Fruit fly (Drosophila melanogaster) whole organism, wandering third instar larva: Measurements from ENCODE around the gene Pop5.

Experiments
- Abd-B ChIP-seq: fragments of >200 bp; optimal IDR thresholded peaks from 2 replicates; lab custom pipeline; 2017; ENCODE audit warnings: missing biosample characterization, missing genetic modification characterization
- CG32264 ChIP-seq: fragments of 200-800 bp; sonication (Bioruptor generic); optimal IDR thresholded peaks from 2 replicates; lab custom pipeline; 2016; ENCODE audit warnings: missing biosample characterization, missing genetic modification characterization
- CrebA ChIP-seq: fragments of 200-800 bp; sonication (Bioruptor generic); optimal IDR thresholded peaks from 2 replicates; lab custom pipeline; 2016; ENCODE audit warnings: missing biosample characterization, mild to moderate bottlenecking, missing genetic modification characterization, borderline replicate concordance
- Dfd ChIP-seq: fragments of >200 bp; optimal IDR thresholded peaks from 2 replicates; lab custom pipeline; 2017; ENCODE audit warnings: missing biosample characterization, missing genetic modification characterization
- Dif ChIP-seq: fragments of 200-275, 200-300 bp; sonication (Bioruptor generic); optimal IDR thresholded peaks from 2 replicates; lab custom pipeline; 2018; ENCODE audit warnings: missing biosample characterization, missing genetic modification characterization; ENCODE audit not compliant: partially characterized antibody
- GATAd ChIP-seq: sonication (Bioruptor generic); optimal IDR thresholded peaks from 2 replicates; lab custom pipeline; 2016; ENCODE audit warnings: missing biosample characterization, missing genetic modification characterization
- HLH106 ChIP-seq: fragments of 200-800 bp; optimal IDR thresholded peaks from 3 replicates; lab custom pipeline; 2019; ENCODE audit warnings: missing biosample characterization, mild to moderate bottlenecking, missing genetic modification characterization, moderate library complexity
- Hnf4 ChIP-seq: fragments of 200-800 bp; sonication (Bioruptor generic); optimal IDR thresholded peaks from 2 replicates; lab custom pipeline; 2016; ENCODE audit warnings: missing biosample characterization, mild to moderate bottlenecking, missing genetic modification characterization
- Hr78 ChIP-seq: fragments of >200 bp; optimal IDR thresholded peaks from 2 replicates; lab custom pipeline; 2017; ENCODE audit warnings: missing biosample characterization, missing genetic modification characterization
- Hr83 ChIP-seq: fragments of 200-300 bp; sonication (Bioruptor generic); optimal IDR thresholded peaks from 2 replicates; lab custom pipeline; 2016; ENCODE audit warnings: missing biosample characterization, mild to moderate bottlenecking, missing genetic modification characterization, moderate library complexity; ENCODE audit not compliant: poor library complexity, severe bottlenecking
- Jra ChIP-seq: sonication (Bioruptor generic); optimal IDR thresholded peaks from 2 replicates; lab custom pipeline; 2016; ENCODE audit warnings: missing biosample characterization, missing genetic modification characterization
- Myc ChIP-seq: fragments of >200 bp; optimal IDR thresholded peaks from 2 replicates; lab custom pipeline; 2017
- N ChIP-seq: fragments of >200 bp; optimal IDR thresholded peaks from 2 replicates; lab custom pipeline; 2018; ENCODE audit warnings: missing biosample characterization, missing external identifiers, missing genetic modification characterization
- OdsH ChIP-seq: fragments of 200-800 bp; sonication (Bioruptor generic); optimal IDR thresholded peaks from 2 replicates; lab custom pipeline; 2016; ENCODE audit warnings: missing biosample characterization, mild to moderate bottlenecking, missing genetic modification characterization
- Rel ChIP-seq, 2 experiments: fragments of 200-800 bp; sonication (Bioruptor generic) in 1 of 2; optimal IDR thresholded peaks; 2 replicates in 1 of 2; 3 replicates in 1 of 2; lab custom pipeline; 2016 to 2019; ENCODE audit warnings: mild to moderate bottlenecking in 2 of 2, missing biosample characterization in 2 of 2, missing genetic modification characterization in 2 of 2, moderate library complexity in 1 of 2
- Sp1 ChIP-seq: fragments of 200-800 bp; sonication (Bioruptor generic); optimal IDR thresholded peaks from 3 replicates; lab custom pipeline; 2019; ENCODE audit warnings: missing biosample characterization, mild to moderate bottlenecking, missing genetic modification characterization, moderate library complexity
- Vsx2 ChIP-seq: fragments of 200-300, 225-300 bp; sonication (Bioruptor generic); optimal IDR thresholded peaks from 2 replicates; lab custom pipeline; 2018; ENCODE audit warnings: missing biosample characterization, missing genetic modification characterization; ENCODE audit not compliant: partially characterized antibody
- br ChIP-seq: fragments of 200-800 bp; sonication (Bioruptor generic); optimal IDR thresholded peaks from 2 replicates; lab custom pipeline; 2016; ENCODE audit warnings: missing biosample characterization, missing genetic modification characterization
- brk ChIP-seq: fragments of 200-800 bp; sonication (Bioruptor generic); optimal IDR thresholded peaks from 2 replicates; lab custom pipeline; 2016; ENCODE audit warnings: missing biosample characterization, mild to moderate bottlenecking, missing genetic modification characterization
- dsf ChIP-seq: sonication (Bioruptor generic); optimal IDR thresholded peaks from 2 replicates; lab custom pipeline; 2016; ENCODE audit warnings: missing biosample characterization, missing genetic modification characterization, borderline replicate concordance
- ey ChIP-seq: fragments of 200-800 bp; sonication (Bioruptor generic); optimal IDR thresholded peaks from 2 replicates; lab custom pipeline; 2016; ENCODE audit warnings: missing biosample characterization, missing genetic modification characterization
- foxo ChIP-seq, 2 experiments: fragments of 200-800 bp; sonication (Bioruptor generic); optimal IDR thresholded peaks; 2 replicates in 1 of 2; 3 replicates in 1 of 2; lab custom pipeline; 2016 to 2017; ENCODE audit warnings: missing biosample characterization in 2 of 2, missing genetic modification characterization in 2 of 2
- fru ChIP-seq: fragments of 200-800 bp; sonication (Bioruptor generic); optimal IDR thresholded peaks from 3 replicates; lab custom pipeline; 2016; ENCODE audit warnings: missing biosample characterization, mild to moderate bottlenecking, missing genetic modification characterization
- h ChIP-seq: fragments of 200-800 bp; sonication (Bioruptor generic); optimal IDR thresholded peaks from 3 replicates; lab custom pipeline; 2016; ENCODE audit warnings: missing biosample characterization, mild to moderate bottlenecking, missing genetic modification characterization
- jim ChIP-seq: fragments of 175-275, 200-325 bp; sonication (Bioruptor generic); optimal IDR thresholded peaks from 2 replicates; lab custom pipeline; 2016; ENCODE audit warnings: missing biosample characterization, mild to moderate bottlenecking, missing genetic modification characterization
- lola ChIP-seq: fragments of >200 bp; optimal IDR thresholded peaks from 2 replicates; lab custom pipeline; 2017; ENCODE audit warnings: missing biosample characterization, missing genetic modification characterization
- pan ChIP-seq: fragments of >200 bp; optimal IDR thresholded peaks from 2 replicates; lab custom pipeline; 2017
- psq ChIP-seq: fragments of 200-800 bp; sonication (Bioruptor generic); optimal IDR thresholded peaks from 3 replicates; lab custom pipeline; 2017; ENCODE audit warnings: missing biosample characterization, mild to moderate bottlenecking, missing genetic modification characterization, moderate library complexity
- rgr ChIP-seq: fragments of 200-800 bp; sonication (Bioruptor generic); optimal IDR thresholded peaks from 3 replicates; lab custom pipeline; 2016; ENCODE audit warnings: missing biosample characterization, mild to moderate bottlenecking, missing genetic modification characterization
- sage ChIP-seq: fragments of 200-800 bp; sonication (Bioruptor generic); optimal IDR thresholded peaks from 2 replicates; lab custom pipeline; 2016; ENCODE audit warnings: missing biosample characterization, mild to moderate bottlenecking, missing genetic modification characterization
- sv ChIP-seq: fragments of 200-800 bp; sonication (Bioruptor generic); optimal IDR thresholded peaks from 3 replicates; lab custom pipeline; 2016; ENCODE audit warnings: missing biosample characterization, missing genetic modification characterization
- usp ChIP-seq: fragments of >200 bp; optimal IDR thresholded peaks from 2 replicates; lab custom pipeline; 2017; ENCODE audit warnings: missing biosample characterization, missing genetic modification characterization

Pop5 gene

dm6 chr3L:17049912-17050345 is 5.1 kb upstream of the Pop5 start:
- no peak for TF ChIP-seq N
- TF ChIP-seq brk (GFP tag; lab: Kevin White, UChicago) = no peak
- no peak for TF ChIP-seq CrebA
- no peak for TF ChIP-seq Myc (lab: Kevin White, UChicago)
- peak; percentile 19 for TF ChIP-seq Sp1 (GFP tag; lab: Kevin White, UChicago)
- TF ChIP-seq foxo (GFP tag; optimal IDR thresholded peaks at IDR 0.05; lab: Kevin White, UChicago) = no peak
- no peak for TF ChIP-seq Rel (GFP tag; optimal IDR thresholded peaks at IDR 0.05; lab: Kevin White, UChicago)
- peak; percentile 45 for TF ChIP-seq Rel (tag; optimal IDR thresholded peaks at IDR 0.05; lab: Kevin White, UChicago)
- TF ChIP-seq h = peak; percentile 49
- TF ChIP-seq sage = no peak
- TF ChIP-seq lola (GFP tag; lab: Kevin White, UChicago) = no peak
- no peak for TF ChIP-seq usp (GFP tag; lab: Kevin White, UChicago)

- no peak for TF ChIP-seq sv
- no peak for TF ChIP-seq pan (lab: Kevin White, UChicago)
- TF ChIP-seq dsf = no peak
- TF ChIP-seq Rel (GFP tag; optimal IDR thresholded peaks at IDR 0.05; lab: Kevin White, UChicago) = no peak
- no peak for TF ChIP-seq Rel (tag; optimal IDR thresholded peaks at IDR 0.05; lab: Kevin White, UChicago)
- no peak for TF ChIP-seq Hnf4 (GFP tag; lab: Kevin White, UChicago)
- no peak for TF ChIP-seq Abd-B (GFP tag; lab: Kevin White, UChicago)
- TF ChIP-seq psq (GFP tag; lab: Kevin White, UChicago) = no peak
- no peak for TF ChIP-seq Hr83 (GFP tag; lab: Kevin White, UChicago)
- no peak for TF ChIP-seq Vsx2
- no peak for TF ChIP-seq jim (GFP tag; lab: Kevin White, UChicago)
- no peak for TF ChIP-seq Dif (GFP tag; lab: Kevin White, UChicago)
- no peak for TF ChIP-seq Dfd (GFP tag; lab: Kevin White, UChicago)
- TF ChIP-seq CG32264 (GFP tag; lab: Kevin White, UChicago) = no peak
- no peak for TF ChIP-seq GATAd (GFP tag; lab: Kevin White, UChicago)
- no peak for TF ChIP-seq HLH106
- TF ChIP-seq ey (GFP tag; lab: Kevin White, UChicago) = no peak
- TF ChIP-seq Jra (GFP tag; lab: Kevin White, UChicago) = no peak
- TF ChIP-seq Sp1 (GFP tag; lab: Kevin White, UChicago) = no peak
Observed at dm6 chr3L:17049314-17049713, 4.5 kb upstream of the Pop5 start, which contains the start of gene rogdi. TSS of gene rogdi (plus strand) at chr3L:17049512.

- no peak for TF ChIP-seq fru (GFP tag; lab: Kevin White, UChicago)
- TF ChIP-seq rgr (GFP tag; lab: Kevin White, UChicago) = peak; percentile 57
- no peak for TF ChIP-seq ey (GFP tag; lab: Kevin White, UChicago)
- peak; percentile 54 for TF ChIP-seq h
- peak; percentile 33 for TF ChIP-seq Sp1 (GFP tag; lab: Kevin White, UChicago)
- TF ChIP-seq Hr78 = no peak
- TF ChIP-seq usp (GFP tag; lab: Kevin White, UChicago) = no peak
- TF ChIP-seq OdsH (GFP tag; lab: Kevin White, UChicago) = peak; percentile 33
- TF ChIP-seq psq (GFP tag; lab: Kevin White, UChicago) = peak; percentile 43
- TF ChIP-seq sv = no peak
- TF ChIP-seq br (GFP tag; lab: Kevin White, UChicago) = peak; percentile 13
- peak; percentile 88 for TF ChIP-seq Dfd (GFP tag; lab: Kevin White, UChicago)
Observed at dm6 chr3L:17047811-17048239, 3.0 kb upstream of the Pop5 start.

- no peak for TF ChIP-seq Dif (GFP tag; lab: Kevin White, UChicago)
- no peak for TF ChIP-seq Rel (GFP tag; optimal IDR thresholded peaks at IDR 0.05; lab: Kevin White, UChicago)
- peak; percentile 6 for TF ChIP-seq Rel (tag; optimal IDR thresholded peaks at IDR 0.05; lab: Kevin White, UChicago)
- no peak for TF ChIP-seq psq (GFP tag; lab: Kevin White, UChicago)
- no peak for TF ChIP-seq jim (GFP tag; lab: Kevin White, UChicago)
- TF ChIP-seq foxo (GFP tag; optimal IDR thresholded peaks at IDR 0.05; lab: Kevin White, UChicago) = no peak
- TF ChIP-seq, all 38 proteins: peak for 1
Observed at dm6 chr3L:17045431-17046238, 797 bp upstream of the Pop5 start, which contains the start of gene TpnC73F. TSS of gene TpnC73F (plus strand) at chr3L:17046063.
